Fruit fly (Drosophila melanogaster): Measurements from ENCODE around the gene CG14322.

Gene CG14322

dm6 chr3R:17679368-17679997 is 32.0 kb downstream of the CG14322 start (continued):
- TF ChIP-seq Dad (GFP tag; optimal IDR thresholded peaks at IDR 0.05) (no peak), CHES-1-like (GFP tag; optimal IDR thresholded peaks at IDR 0.05) (no peak), kni (GFP tag; optimal IDR thresholded peaks at IDR 0.05) (no peak), lola (GFP tag; optimal IDR thresholded peaks at IDR 0.05) (peak in 1 of 3 experiments; percentile 2), CG10321 (GFP tag; IDR thresholded peaks at IDR 0.05) (no peak), CG12391 (tag; optimal IDR thresholded peaks at IDR 0.05) (peak; percentile 41), fd96Cb (tag; optimal IDR thresholded peaks at IDR 0.05) (no peak), CG1832 (GFP tag; optimal IDR thresholded peaks at IDR 0.05) (no peak), CG13296 (GFP tag; optimal IDR thresholded peaks at IDR 0.05) (no peak), CG9727 (GFP tag; optimal IDR thresholded peaks at IDR 0.05) (peak; percentile 35), Ets97D (GFP tag; optimal IDR thresholded peaks at IDR 0.05) (no peak), CG1024 (GFP tag; IDR thresholded peaks at IDR 0.05) (no peak), CG12104 (GFP tag; optimal IDR thresholded peaks at IDR 0.05) (no peak), Dek (tag; optimal IDR thresholded peaks at IDR 0.05) (no peak), CG7556 (GFP tag; optimal IDR thresholded peaks at IDR 0.05) (peak; percentile 17), CG15696 (tag; optimal IDR thresholded peaks at IDR 0.05) (no peak), chif (GFP tag; optimal IDR thresholded peaks at IDR 0.05) (no peak), dm (GFP tag; optimal IDR thresholded peaks at IDR 0.05) (no peak), CG5953 (GFP tag; IDR thresholded peaks at IDR 0.05) (no peak), Drgx (GFP tag; IDR thresholded peaks at IDR 0.05) (peak; percentile 78; the same call in 1 of the 2 replicates), CG6854 (GFP tag; optimal IDR thresholded peaks at IDR 0.05) (no peak), CG13624 (GFP tag; optimal IDR thresholded peaks at IDR 0.05) (no peak), CG1647 (GFP tag; optimal IDR thresholded peaks at IDR 0.05) (no peak), CrebB (tag; optimal IDR thresholded peaks at IDR 0.05) (no peak), CG18262 (tag; optimal IDR thresholded peaks at IDR 0.05) (peak; percentile 30), CG15011 (GFP tag; optimal IDR thresholded peaks at IDR 0.05) (no peak), CG18476 (GFP tag; optimal IDR thresholded peaks at IDR 0.05) (no peak), CG31388 (GFP tag; optimal IDR thresholded peaks at IDR 0.05) (no peak), CG8359 (GFP tag; optimal IDR thresholded peaks at IDR 0.05; ENCODE audit: borderline replicate concordance) (no peak), ac (GFP tag; optimal IDR thresholded peaks at IDR 0.05) (no peak), row (GFP tag; IDR thresholded peaks at IDR 0.05) (0 out of 3 replicates have a peak, but pooled peaks have one; percentile 20), CG7786 (GFP tag; optimal IDR thresholded peaks at IDR 0.05) (no peak), Stat92E (GFP tag; optimal IDR thresholded peaks at IDR 0.05) (no peak), lbe (GFP tag; optimal IDR thresholded peaks at IDR 0.05) (peak; percentile 87), zfh1 (GFP tag; IDR thresholded peaks at IDR 0.05) (no peak), CG7372 (GFP tag; IDR thresholded peaks at IDR 0.05) (no peak), CG4820 (GFP tag; optimal IDR thresholded peaks at IDR 0.05) (no peak), stwl (tag; optimal IDR thresholded peaks at IDR 0.05) (no peak), ken (GFP tag; IDR thresholded peaks at IDR 0.05) (no peak), NfI (GFP tag; optimal IDR thresholded peaks at IDR 0.05) (no peak), phol (tag; optimal IDR thresholded peaks at IDR 0.05) (peak; percentile 11), CG7928 (GFP tag; optimal IDR thresholded peaks at IDR 0.05) (no peak), Ets65A (GFP tag) (no peak), Xbp1 (GFP tag; optimal IDR thresholded peaks at IDR 0.05) (peak; percentile 24), NK7.1 (GFP tag; optimal IDR thresholded peaks at IDR 0.05) (no peak), Meics (GFP tag; optimal IDR thresholded peaks at IDR 0.05) (peak; percentile 4), Fer2 (tag; optimal IDR thresholded peaks at IDR 0.05) (no peak), cas (GFP tag; IDR thresholded peaks at IDR 0.05) (no peak), luna (GFP tag; optimal IDR thresholded peaks at IDR 0.05) (no peak), HmgD (GFP tag; optimal IDR thresholded peaks at IDR 0.05) (no peak)
